Fruit fly (Drosophila melanogaster): ENCODE data around the gene ouib.
A peak's percentile ranks its signal among the peaks of the same experiment; 100 is the strongest.

The ouib gene

dm6 chr3R:8726632-8727031 lies 1.4 kb downstream of the ouib start, which contains the start of gene CG8159 (continued):
- TF ChIP-seq Ravus (GFP tag; IDR thresholded peaks at IDR 0.05) (no peak), ham (GFP tag; IDR thresholded peaks at IDR 0.05) (no peak), Antp (GFP tag; optimal IDR thresholded peaks at IDR 0.05) (no peak), H2.0 (GFP tag; IDR thresholded peaks at IDR 0.05) (no peak), MESR4 (GFP tag; optimal IDR thresholded peaks at IDR 0.05) (peak; percentile 8), gem (tag; optimal IDR thresholded peaks at IDR 0.05) (no peak), Hand (GFP tag; optimal IDR thresholded peaks at IDR 0.05) (no peak), CG12942 (GFP tag; optimal IDR thresholded peaks at IDR 0.05) (no peak), gcm2 (GFP tag; optimal IDR thresholded peaks at IDR 0.05) (no peak), ase (GFP tag; IDR thresholded peaks at IDR 0.05) (no peak), Rfx (GFP tag; IDR thresholded peaks at IDR 0.05) (0 out of 2 replicates have a peak, but pooled peaks have one; percentile 15), CG4617 (GFP tag; optimal IDR thresholded peaks at IDR 0.05; ENCODE audit: borderline replicate concordance) (peak; percentile 62), ERR (GFP tag; optimal IDR thresholded peaks at IDR 0.05) (no peak), CG10979 (tag; optimal IDR thresholded peaks at IDR 0.05) (no peak), CG10274 (GFP tag; optimal IDR thresholded peaks at IDR 0.05) (no peak), Hsf (GFP tag; optimal IDR thresholded peaks at IDR 0.05) (no peak), CG4707 (GFP tag; optimal IDR thresholded peaks at IDR 0.05) (no peak), CG10431 (GFP tag; optimal IDR thresholded peaks at IDR 0.05) (no peak), ara (GFP tag; IDR thresholded peaks at IDR 0.05) (no peak), Asciz (GFP tag; optimal IDR thresholded peaks at IDR 0.05) (no peak), Lim3 (GFP tag; IDR thresholded peaks at IDR 0.05) (no peak), MBD-R2 (GFP tag; IDR thresholded peaks at IDR 0.05) (peak; percentile 85), CG9215 (GFP tag; IDR thresholded peaks at IDR 0.05) (no peak), Dref (GFP tag; IDR thresholded peaks at IDR 0.05) (no peak), Vsx1 (GFP tag; optimal IDR thresholded peaks at IDR 0.05) (no peak), toy (GFP tag; IDR thresholded peaks at IDR 0.05) (no peak), repo (GFP tag; optimal IDR thresholded peaks at IDR 0.05) (no peak), CG1529 (GFP tag; optimal IDR thresholded peaks at IDR 0.05) (no peak), odd (GFP tag; optimal IDR thresholded peaks at IDR 0.05) (no peak), CG7963 (GFP tag; IDR thresholded peaks at IDR 0.05; ENCODE audit: partially characterized antibody) (no peak), CG15479 (GFP tag; optimal IDR thresholded peaks at IDR 0.05) (no peak), vfl (GFP tag; optimal IDR thresholded peaks at IDR 0.05) (no peak), mam (GFP tag; optimal IDR thresholded peaks at IDR 0.05) (no peak), CG10267 (tag; optimal IDR thresholded peaks at IDR 0.05) (peak; percentile 81), seq (GFP tag; IDR thresholded peaks at IDR 0.05) (no peak), Ptx1 (GFP tag; IDR thresholded peaks at IDR 0.05) (no peak), cad (GFP tag; optimal IDR thresholded peaks at IDR 0.05) (no peak), Med (GFP tag) (peak; percentile 84), CG7987 (GFP tag; optimal IDR thresholded peaks at IDR 0.05) (no peak), Myb (GFP tag; optimal IDR thresholded peaks at IDR 0.05) (peak; percentile 93), Meics (GFP tag; optimal IDR thresholded peaks at IDR 0.05) (no peak), sens (GFP tag) (peak; percentile 47), Ets97D (GFP tag; optimal IDR thresholded peaks at IDR 0.05) (peak; percentile 35), CG6689 (GFP tag; IDR thresholded peaks at IDR 0.05) (no peak), CG4820 (GFP tag; optimal IDR thresholded peaks at IDR 0.05) (no peak), CG31388 (GFP tag; optimal IDR thresholded peaks at IDR 0.05) (no peak), Trl (optimal IDR thresholded peaks at IDR 0.05) (no peak), Trl (GFP tag; optimal IDR thresholded peaks at IDR 0.05) (no peak), Six4 (GFP tag; optimal IDR thresholded peaks at IDR 0.05) (no peak), Fer1 (GFP tag; optimal IDR thresholded peaks at IDR 0.05) (no peak), trem (tag; optimal IDR thresholded peaks at IDR 0.05) (no peak), CG2120 (GFP tag; optimal IDR thresholded peaks at IDR 0.05) (peak; percentile 6), aop (GFP tag; IDR thresholded peaks at IDR 0.05) (no peak), danr (GFP tag; IDR thresholded peaks at IDR 0.05) (no peak)
